Worm (Caenorhabditis elegans) whole organism, midembryonic: ENCODE measurements around the gene Y25C1A.8.

ENCODE experiments used
- T22C8.4 ChIP-seq: fragments of 200-800 bp; sonication (Bioruptor generic); IDR thresholded peaks from 2 replicates; pipeline ENCODE4 v1.3.6; 2022; ENCODE audit warnings: missing genetic modification characterization, missing compliant biosample characterization
- cog-1 ChIP-seq: sonication (generic microtip); optimal IDR thresholded peaks from 2 replicates; lab custom pipeline; 2016; ENCODE audit warnings: missing genetic modification characterization, missing compliant biosample characterization
- flt-1 ChIP-seq: fragments of 200-800 bp; sonication (Bioruptor generic); IDR thresholded peaks from 2 replicates; pipeline ENCODE4 v1.3.6; 2022; ENCODE audit warnings: missing genetic modification characterization, missing compliant biosample characterization
- klf-2 ChIP-seq: fragments of 200-800 bp; sonication (Bioruptor generic); conservative IDR thresholded peaks from 2 replicates; pipeline ENCODE4 v1.3.6; 2022; ENCODE audit warnings: missing genetic modification reagents, missing genetic modification characterization, missing compliant biosample characterization
- med-1 ChIP-seq: sonication (generic microtip); optimal IDR thresholded peaks from 2 replicates; lab custom pipeline; 2017; ENCODE audit warnings: missing genetic modification characterization, mild to moderate bottlenecking, missing compliant biosample characterization, antibody characterized with exemption, missing genetic modification reagents; ENCODE audit not compliant: insufficient read depth
- ref-1 ChIP-seq: fragments of 200-800 bp; sonication (Bioruptor generic); conservative IDR thresholded peaks from 2 replicates; pipeline ENCODE4 v1.3.6; 2022; ENCODE audit warnings: missing genetic modification reagents, missing genetic modification characterization, missing compliant biosample characterization
- tab-1 ChIP-seq: fragments of 200-800 bp; sonication (Bioruptor generic); IDR thresholded peaks from 2 replicates; pipeline ENCODE4 v1.3.6; 2022; ENCODE audit warnings: missing genetic modification characterization, missing compliant biosample characterization
- ztf-23 ChIP-seq: fragments of 200-800 bp; sonication (Bioruptor generic); IDR thresholded peaks from 2 replicates; pipeline ENCODE4 v1.3.6; 2022; ENCODE audit warnings: missing genetic modification reagents, missing genetic modification characterization, missing compliant biosample characterization
- ztf-29 ChIP-seq: fragments of 200-800 bp; sonication (Bioruptor generic); IDR thresholded peaks from 2 replicates; pipeline ENCODE4 v1.3.6; 2022; ENCODE audit warnings: missing genetic modification reagents, missing genetic modification characterization, missing compliant biosample characterization

Gene Y25C1A.8

ce11 chrII:3024655-3025054 is 52.1 kb downstream of the Y25C1A.8 start:
- TF ChIP-seq ref-1 (GFP tag; lab: Robert Waterston, UW) (no peak), T22C8.4 (GFP tag; lab: Robert Waterston, UW) (no peak), cog-1 (no peak), ztf-23 (no peak), med-1 (no peak), tab-1 (GFP tag; lab: Robert Waterston, UW) (no peak), ztf-29 (GFP tag; lab: Robert Waterston, UW) (no peak), klf-2 (GFP tag; lab: Robert Waterston, UW) (no peak), flt-1 (GFP tag; lab: Robert Waterston, UW) (no peak)

ce11 chrII:3023381-3023935 is 53.3 kb downstream of the Y25C1A.8 start, which contains the start of gene clec-2:
clec-2 (minus strand) TSS chrII:3023431.
- no peak for TF ChIP-seq T22C8.4 (GFP tag; lab: Robert Waterston, UW)
- TF ChIP-seq cog-1, result no peak
- TF ChIP-seq med-1, result no peak
- TF ChIP-seq ztf-29 (GFP tag; lab: Robert Waterston, UW), result no peak
- TF ChIP-seq klf-2 (GFP tag; lab: Robert Waterston, UW), result no peak
- no peak for TF ChIP-seq ztf-23
- TF ChIP-seq tab-1 (GFP tag; lab: Robert Waterston, UW), result no peak
- TF ChIP-seq flt-1 (GFP tag; lab: Robert Waterston, UW), result no peak
